Worm (Caenorhabditis elegans) whole organism, midembryonic: ENCODE data around the gene lem-4.

Experiments
- med-1 ChIP-seq: sonication (generic microtip); optimal IDR thresholded peaks from 2 replicates; lab custom pipeline; 2017; ENCODE audit warnings: missing genetic modification characterization, mild to moderate bottlenecking, missing compliant biosample characterization, antibody characterized with exemption, missing genetic modification reagents; ENCODE audit not compliant: insufficient read depth
- ref-1 ChIP-seq: fragments of 200-800 bp; sonication (Bioruptor generic); conservative IDR thresholded peaks from 2 replicates; pipeline ENCODE4 v1.3.6; 2022; ENCODE audit warnings: missing genetic modification reagents, missing genetic modification characterization, missing compliant biosample characterization
- tab-1 ChIP-seq: fragments of 200-800 bp; sonication (Bioruptor generic); IDR thresholded peaks from 2 replicates; pipeline ENCODE4 v1.3.6; 2022; ENCODE audit warnings: missing genetic modification characterization, missing compliant biosample characterization

- TF ChIP-seq med-1, result no peak
- TF ChIP-seq ref-1, result no peak
- TF ChIP-seq tab-1 (GFP tag; lab: Robert Waterston, UW), result no peak
Observed at ce11 chrIV:800518-800917, 54.1 kb downstream of the lem-4 start, which contains the start of gene mrpl-46.
